Worm (Caenorhabditis elegans): ENCODE measurements around the gene bath-38.

ce11 chrII:10012490-10012889 is 32.6 kb downstream of the bath-38 start:
- TF ChIP-seq ZK546.5 (tag; optimal IDR thresholded peaks at IDR 0.05): no peak
- TF ChIP-seq unc-62 (GFP tag; optimal IDR thresholded peaks at IDR 0.05): no peak
- no peak for TF ChIP-seq lsy-2 (tag; optimal IDR thresholded peaks at IDR 0.05)
- TF ChIP-seq egl-27 (tag; optimal IDR thresholded peaks at IDR 0.05): no peak
- TF ChIP-seq nhr-11 (tag; optimal IDR thresholded peaks at IDR 0.05): no peak
- TF ChIP-seq skn-1 (tag; optimal IDR thresholded peaks at IDR 0.05): no peak
- no peak for TF ChIP-seq snpc-4 (tag; optimal IDR thresholded peaks at IDR 0.05)
- TF ChIP-seq aly-2 (tag; optimal IDR thresholded peaks at IDR 0.05): no peak
- no peak for TF ChIP-seq ceh-82 (tag; optimal IDR thresholded peaks at IDR 0.05)
